Fruit fly (Drosophila melanogaster): ENCODE measurements around the gene CG14313.

The CG14313 gene

dm6 chr3R:18199177-18199884, 7.6 kb upstream of the CG14313 start, which contains the start of the genes Ssdp and CG7985 (continued):
- TF ChIP-seq CG13424 (tag; optimal IDR thresholded peaks at IDR 0.05) (no peak), phol (tag; optimal IDR thresholded peaks at IDR 0.05) (peak; percentile 90), Sry-β (GFP tag; optimal IDR thresholded peaks at IDR 0.05) (no peak), knrl (GFP tag; IDR thresholded peaks at IDR 0.05; ENCODE audit: partially characterized antibody) (no peak), CG12659 (GFP tag; optimal IDR thresholded peaks at IDR 0.05) (peak; percentile 74), Sry-δ (GFP tag; optimal IDR thresholded peaks at IDR 0.05) (peak; percentile 27), CG2712 (tag; optimal IDR thresholded peaks at IDR 0.05) (peak; percentile 26), gsb-n (tag; optimal IDR thresholded peaks at IDR 0.05) (no peak), sens (GFP tag) (peak; percentile 14), psq (GFP tag; optimal IDR thresholded peaks at IDR 0.05) (peak; percentile 92), CG5953 (GFP tag; IDR thresholded peaks at IDR 0.05) (no peak), trem (tag; optimal IDR thresholded peaks at IDR 0.05) (peak; percentile 64), sens-2 (GFP tag; IDR thresholded peaks at IDR 0.05) (no peak), lilli (GFP tag; optimal IDR thresholded peaks at IDR 0.05) (no peak), chif (GFP tag; optimal IDR thresholded peaks at IDR 0.05) (no peak), CG2116 (GFP tag; optimal IDR thresholded peaks at IDR 0.05) (peak; percentile 71), cwo (GFP tag; optimal IDR thresholded peaks at IDR 0.05) (no peak), Bdp1 (GFP tag; optimal IDR thresholded peaks at IDR 0.05) (no peak), CG10543 (GFP tag; optimal IDR thresholded peaks at IDR 0.05) (no peak), mirr (GFP tag; optimal IDR thresholded peaks at IDR 0.05) (no peak), chm (GFP tag; IDR thresholded peaks at IDR 0.05) (no peak), Hsf (GFP tag; optimal IDR thresholded peaks at IDR 0.05) (peak; percentile 11), pfk (GFP tag; optimal IDR thresholded peaks at IDR 0.05) (no peak), CG43689 (GFP tag; IDR thresholded peaks at IDR 0.05) (no peak), tgo (GFP tag; IDR thresholded peaks at IDR 0.05) (no peak), rib (GFP tag; IDR thresholded peaks at IDR 0.05) (no peak), usp (GFP tag; optimal IDR thresholded peaks at IDR 0.05) (no peak), CG6683 (GFP tag; optimal IDR thresholded peaks at IDR 0.05) (no peak), Aef1 (GFP tag; IDR thresholded peaks at IDR 0.05) (no peak), pan (optimal IDR thresholded peaks at IDR 0.05) (no peak), pan (GFP tag; optimal IDR thresholded peaks at IDR 0.05 in 1 of 2, IDR thresholded peaks at IDR 0.05 in 1 of 2) (no peak), gt (GFP tag; IDR thresholded peaks at IDR 0.05) (no peak), gcm2 (GFP tag; optimal IDR thresholded peaks at IDR 0.05) (no peak), CG9437 (GFP tag; optimal IDR thresholded peaks at IDR 0.05) (no peak), seq (GFP tag; IDR thresholded peaks at IDR 0.05) (no peak), Xbp1 (GFP tag; optimal IDR thresholded peaks at IDR 0.05) (peak; percentile 3), GATAe (GFP tag; conservative IDR thresholded peaks at IDR 0.05) (no peak), Lhr (GFP tag; optimal IDR thresholded peaks at IDR 0.05) (peak; percentile 79), CG17385 (GFP tag; optimal IDR thresholded peaks at IDR 0.05) (peak; percentile 97), CG10147 (GFP tag; optimal IDR thresholded peaks at IDR 0.05) (peak; percentile 12), gfzf (GFP tag; optimal IDR thresholded peaks at IDR 0.05) (peak; percentile 81), CG16815 (GFP tag; optimal IDR thresholded peaks at IDR 0.05) (no peak), Camta (GFP tag; optimal IDR thresholded peaks at IDR 0.05) (no peak), sug (tag; optimal IDR thresholded peaks at IDR 0.05) (no peak), B-H2 (GFP tag; optimal IDR thresholded peaks at IDR 0.05) (no peak), bcd (GFP tag; optimal IDR thresholded peaks at IDR 0.05) (peak; percentile 26), H2.0 (GFP tag; IDR thresholded peaks at IDR 0.05) (no peak), danr (GFP tag; IDR thresholded peaks at IDR 0.05) (no peak), CG1603 (tag; optimal IDR thresholded peaks at IDR 0.05) (peak; percentile 27), nmo (GFP tag; optimal IDR thresholded peaks at IDR 0.05) (peak; percentile 44), her (GFP tag; optimal IDR thresholded peaks at IDR 0.05) (no peak)
